Worm (Caenorhabditis elegans): Measurements from ENCODE around the gene lelo-1.

DNA sequence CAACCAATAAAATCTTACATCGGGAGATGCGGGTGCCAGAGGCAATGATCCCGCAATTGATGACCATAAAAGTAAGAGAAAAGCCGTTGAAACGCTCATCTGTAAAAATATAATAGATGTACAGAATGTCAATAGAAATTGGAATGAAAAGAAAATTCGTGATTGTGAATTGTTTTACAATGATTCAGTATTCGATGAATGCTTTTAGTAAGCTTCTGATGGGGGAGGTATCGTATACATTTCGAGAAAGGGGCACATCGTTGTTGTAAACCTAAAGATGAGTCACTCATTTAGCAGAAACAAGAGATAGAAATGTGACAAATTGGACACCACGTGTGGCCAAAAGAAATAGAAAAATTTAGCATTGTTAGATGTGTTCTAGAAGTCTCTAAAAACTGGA, 23.6 kb upstream of the lelo-1 start, which contains the start of gene C30B5.6:
- TF ChIP-seq K09A11.1 (tag; optimal IDR thresholded peaks at IDR 0.05; ENCODE audit: insufficient read depth) (no peak), sox-4 (tag; optimal IDR thresholded peaks at IDR 0.05) (no peak), sdc-2 (tag; optimal IDR thresholded peaks at IDR 0.05) (no peak), hlh-30 (tag; optimal IDR thresholded peaks at IDR 0.05; ENCODE audit: insufficient read depth) (no peak), elt-2 (tag; optimal IDR thresholded peaks at IDR 0.05) (no peak)

All from whole organism, late embryonic.